Worm (Caenorhabditis elegans): ENCODE measurements around the gene K10H10.13.

Gene K10H10.13

ce11 chrII:14528233-14528802, 17.2 kb upstream of the K10H10.13 start, which contains the start of the genes F57C2.5 and spat-1 (continued):
- TF ChIP-seq unc-86 (tag; optimal IDR thresholded peaks at IDR 0.05) (peak; percentile 40), nhr-19 (GFP tag; conservative IDR thresholded peaks at IDR 0.05) (peak; percentile 69), nhr-20 (tag; optimal IDR thresholded peaks at IDR 0.05) (peak; percentile 81), ces-1 (GFP tag; optimal IDR thresholded peaks at IDR 0.05) (no peak), lin-35 (GFP tag; optimal IDR thresholded peaks at IDR 0.05) (peak; percentile 60 to 79), ceh-82 (tag; optimal IDR thresholded peaks at IDR 0.05) (peak in 1 of 3 experiments; percentile 51), fkh-4 (tag; optimal IDR thresholded peaks at IDR 0.05; ENCODE audit: borderline replicate concordance) (peak; percentile 59), xbp-1 (tag; optimal IDR thresholded peaks at IDR 0.05) (peak; percentile 65), isw-1 (GFP tag; IDR thresholded peaks at IDR 0.05) (peak; percentile 66), lin-15B (tag; optimal IDR thresholded peaks at IDR 0.05) (peak; percentile 39), skn-1 (tag; optimal IDR thresholded peaks at IDR 0.05) (peak; percentile 30), lin-39 (tag; optimal IDR thresholded peaks at IDR 0.05) (no peak), sox-4 (tag; optimal IDR thresholded peaks at IDR 0.05) (peak; percentile 68), F16B12.6 (tag; optimal IDR thresholded peaks at IDR 0.05) (peak; percentile 84), nhr-76 (tag; optimal IDR thresholded peaks at IDR 0.05) (no peak), C16A3.4 (tag; optimal IDR thresholded peaks at IDR 0.05) (peak; percentile 88), mdl-1 (tag; optimal IDR thresholded peaks at IDR 0.05) (peak in 1 of 2 experiments; percentile 9), nhr-77 (tag; optimal IDR thresholded peaks at IDR 0.05) (peak; percentile 94)

ce11 chrII:14527104-14527503, 16.0 kb upstream of the K10H10.13 start:
- no peak for TF ChIP-seq lin-15B (tag; optimal IDR thresholded peaks at IDR 0.05)
- no peak for TF ChIP-seq efl-1 (optimal IDR thresholded peaks at IDR 0.05)
- peak in 1 of 2 experiments; percentile 57 for TF ChIP-seq efl-1 (GFP tag; optimal IDR thresholded peaks at IDR 0.05 in 1 of 2)
- no peak for TF ChIP-seq nhr-47 (tag; optimal IDR thresholded peaks at IDR 0.05)
- TF ChIP-seq ceh-82 (tag; optimal IDR thresholded peaks at IDR 0.05) = no peak
- no peak for TF ChIP-seq lin-39 (tag; optimal IDR thresholded peaks at IDR 0.05)
- no peak for TF ChIP-seq egl-13 (tag; optimal IDR thresholded peaks at IDR 0.05)
- TF ChIP-seq mef-2 (tag; optimal IDR thresholded peaks at IDR 0.05) = no peak
- no peak for TF ChIP-seq hlh-17 (GFP tag; optimal IDR thresholded peaks at IDR 0.05; ENCODE audit: borderline replicate concordance)

DNA sequence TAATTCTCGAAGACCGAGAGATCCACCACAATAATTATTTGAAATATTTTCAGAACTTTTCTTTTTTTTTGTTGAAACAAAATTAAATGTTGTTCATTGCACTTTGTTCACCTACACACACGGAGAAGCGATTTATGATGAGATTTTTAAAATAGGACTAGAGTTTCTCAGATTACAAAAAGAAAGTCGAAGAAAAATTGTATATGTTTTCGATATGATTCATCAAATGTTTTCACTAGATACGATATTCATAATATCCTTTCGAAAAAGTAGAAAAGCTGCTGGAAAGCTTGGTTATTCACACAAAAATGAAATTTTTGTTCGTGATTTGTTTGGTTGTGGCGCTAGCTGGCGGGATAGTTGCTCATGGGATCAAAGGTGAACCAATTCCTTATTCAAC, 13.9 kb upstream of the K10H10.13 start, which contains the start of gene F57C2.4:
Gene F57C2.4, plus strand, starts transcription at position 301 of the 400 bp plus-strand sequence.
- TF ChIP-seq nhr-237 (tag; optimal IDR thresholded peaks at IDR 0.05) = no peak
- no peak for TF ChIP-seq ceh-82 (tag; optimal IDR thresholded peaks at IDR 0.05)
- TF ChIP-seq lin-35 (GFP tag; optimal IDR thresholded peaks at IDR 0.05) = no peak
- TF ChIP-seq nhr-20 (tag; optimal IDR thresholded peaks at IDR 0.05) = no peak
- TF ChIP-seq fos-1 (tag; optimal IDR thresholded peaks at IDR 0.05) = no peak

ce11 chrII:14523645-14524223, 12.6 kb upstream of the K10H10.13 start, which contains the start of gene pot-2:
Gene pot-2, plus strand, starts transcription at chrII:14524173.
- no peak for TF ChIP-seq dpl-1 (GFP tag; optimal IDR thresholded peaks at IDR 0.05)
- TF ChIP-seq tbx-2 (tag; optimal IDR thresholded peaks at IDR 0.05) = no peak
- TF ChIP-seq ceh-8 (GFP tag; optimal IDR thresholded peaks at IDR 0.05) = no peak
- TF ChIP-seq efl-1 (optimal IDR thresholded peaks at IDR 0.05) = no peak
- no peak for TF ChIP-seq efl-1 (GFP tag; optimal IDR thresholded peaks at IDR 0.05 in 1 of 2)
- no peak for TF ChIP-seq ceh-90 (tag; optimal IDR thresholded peaks at IDR 0.05)

DNA sequence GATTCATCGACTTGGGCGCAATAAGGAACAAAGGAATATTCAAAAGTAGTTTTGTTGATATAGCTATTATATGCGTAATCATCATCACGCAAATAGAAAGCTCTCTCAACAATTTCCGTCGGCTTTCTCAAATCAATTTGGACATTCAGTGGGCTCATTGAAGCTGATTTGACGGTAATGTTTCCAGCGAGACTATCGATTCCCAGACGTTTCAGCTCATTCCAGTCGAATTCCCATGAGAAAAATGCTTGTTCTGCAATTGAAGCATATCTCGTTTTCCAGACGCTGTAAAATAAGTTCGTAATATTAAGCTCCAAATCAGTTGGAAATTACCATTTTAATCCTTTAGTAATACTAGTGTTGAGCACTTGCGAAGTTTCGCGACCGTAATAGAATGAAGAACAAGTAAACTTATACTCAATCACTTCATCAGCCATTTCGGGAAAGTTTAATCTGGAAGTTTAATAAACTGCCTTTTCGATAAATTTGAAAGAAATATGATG, 12.0 kb upstream of the K10H10.13 start, which contains the start of gene btb-20:
Gene btb-20, minus strand, starts transcription at position 453 of the 503 bp plus-strand sequence.
- no peak for TF ChIP-seq ama-1 (optimal IDR thresholded peaks at IDR 0.05)
- no peak for TF ChIP-seq fkh-10 (GFP tag; optimal IDR thresholded peaks at IDR 0.05)
- TF ChIP-seq mab-9 (GFP tag; IDR thresholded peaks at IDR 0.05) = no peak
- TF ChIP-seq tlp-1 (tag; optimal IDR thresholded peaks at IDR 0.05) = no peak
- no peak for TF ChIP-seq tbx-2 (tag; optimal IDR thresholded peaks at IDR 0.05)
- no peak for TF ChIP-seq nhr-90 (tag; optimal IDR thresholded peaks at IDR 0.05; ENCODE audit: poor library complexity)
- no peak for TF ChIP-seq fkh-4 (tag; optimal IDR thresholded peaks at IDR 0.05; ENCODE audit: borderline replicate concordance)
- no peak for TF ChIP-seq egl-27 (tag; optimal IDR thresholded peaks at IDR 0.05)
- TF ChIP-seq mdl-1 (tag; optimal IDR thresholded peaks at IDR 0.05) = no peak
- no peak for TF ChIP-seq nhr-85 (tag)
- no peak for TF ChIP-seq sup-37 (GFP tag; optimal IDR thresholded peaks at IDR 0.05)
- TF ChIP-seq nhr-77 (tag; optimal IDR thresholded peaks at IDR 0.05) = no peak
- no peak for TF ChIP-seq grh-1 (GFP tag; IDR thresholded peaks at IDR 0.05)
- no peak for TF ChIP-seq F16B12.6 (tag; optimal IDR thresholded peaks at IDR 0.05)
- TF ChIP-seq nhr-20 (tag; optimal IDR thresholded peaks at IDR 0.05) = no peak
- TF ChIP-seq aha-1 (tag; optimal IDR thresholded peaks at IDR 0.05) = no peak
- no peak for TF ChIP-seq lin-15B (tag; optimal IDR thresholded peaks at IDR 0.05)
- no peak for TF ChIP-seq unc-130 (tag; optimal IDR thresholded peaks at IDR 0.05)
- no peak for TF ChIP-seq nhr-11 (tag; optimal IDR thresholded peaks at IDR 0.05)
- TF ChIP-seq ztf-4 (tag; optimal IDR thresholded peaks at IDR 0.05) = no peak
